Fruit fly (Drosophila melanogaster) whole organism, prepupa: Measurements from ENCODE around the gene CG16825.
A peak's percentile ranks its signal among the peaks of the same experiment; 100 is the strongest.

Experiments used
- CG10631 ChIP-seq: fragments of 200-800 bp; sonication (Bioruptor generic); optimal IDR thresholded peaks from 2 replicates; lab custom pipeline; 2016; ENCODE audit warnings: missing biosample characterization, missing genetic modification characterization
- CG11902 ChIP-seq: fragments of 200-800 bp; sonication (Bioruptor generic); optimal IDR thresholded peaks from 3 replicates; lab custom pipeline; 2016; ENCODE audit warnings: missing biosample characterization, missing genetic modification characterization
- CG15336 ChIP-seq: fragments of 200-800 bp; sonication (Bioruptor generic); IDR thresholded peaks from 2 replicates; pipeline ENCODE4 v1.3.6; 2022; ENCODE audit warnings: missing biosample characterization, missing genetic modification characterization
- CG16779 ChIP-seq: fragments of 200-800 bp; sonication (Bioruptor generic); optimal IDR thresholded peaks from 3 replicates; lab custom pipeline; 2017; ENCODE audit warnings: missing biosample characterization, mild to moderate bottlenecking, missing genetic modification characterization
- CG3032 ChIP-seq: fragments of 200-800 bp; optimal IDR thresholded peaks from 2 replicates; lab custom pipeline; 2019; ENCODE audit warnings: missing biosample characterization, mild to moderate bottlenecking, missing genetic modification characterization, moderate library complexity
- CG31627 ChIP-seq: fragments of 200-800 bp; sonication (Bioruptor generic); optimal IDR thresholded peaks from 3 replicates; lab custom pipeline; 2016; ENCODE audit warnings: missing biosample characterization, missing genetic modification characterization
- CG32006 ChIP-seq: fragments of 200-800 bp; sonication (Bioruptor generic); optimal IDR thresholded peaks from 3 replicates; lab custom pipeline; 2017; ENCODE audit warnings: missing biosample characterization, mild to moderate bottlenecking, missing genetic modification characterization
- CG34406 ChIP-seq: fragments of 200-800 bp; sonication (Bioruptor generic); optimal IDR thresholded peaks from 3 replicates; lab custom pipeline; 2016; ENCODE audit warnings: missing biosample characterization, missing genetic modification characterization
- CG3919 ChIP-seq: fragments of 200-800 bp; sonication (Bioruptor generic); optimal IDR thresholded peaks from 3 replicates; lab custom pipeline; 2016; ENCODE audit warnings: missing biosample characterization, missing genetic modification characterization
- CG6163 ChIP-seq: fragments of 200-800 bp; sonication (Bioruptor generic); IDR thresholded peaks from 3 replicates; pipeline ENCODE4 v1.3.6; 2022; ENCODE audit warnings: missing biosample characterization, missing genetic modification characterization
- CG6276 ChIP-seq: fragments of 200-800 bp; sonication (Bioruptor generic); optimal IDR thresholded peaks from 2 replicates; lab custom pipeline; 2017; ENCODE audit warnings: missing biosample characterization, mild to moderate bottlenecking, missing genetic modification characterization
- CG6792 ChIP-seq: fragments of 200-800 bp; sonication (Bioruptor generic); optimal IDR thresholded peaks from 3 replicates; lab custom pipeline; 2016; ENCODE audit warnings: missing biosample characterization, missing genetic modification characterization
- CG6808 ChIP-seq: fragments of 200-800 bp; sonication (Bioruptor generic); optimal IDR thresholded peaks from 3 replicates; lab custom pipeline; 2017; ENCODE audit warnings: missing biosample characterization, missing genetic modification characterization, mild to moderate bottlenecking, moderate library complexity, missing genetic modification reagents
- CG7368 ChIP-seq: fragments of 200-800 bp; sonication (Bioruptor generic); optimal IDR thresholded peaks from 3 replicates; lab custom pipeline; 2016; ENCODE audit warnings: missing biosample characterization, missing genetic modification characterization
- CG8119 ChIP-seq: fragments of 200-800 bp; sonication (Bioruptor generic); IDR thresholded peaks from 3 replicates; pipeline ENCODE4 v1.3.6; 2022; ENCODE audit warnings: missing biosample characterization, missing genetic modification characterization
- CG8319 ChIP-seq: fragments of 200-800 bp; sonication (Bioruptor generic); optimal IDR thresholded peaks from 3 replicates; lab custom pipeline; 2016; ENCODE audit warnings: missing biosample characterization, missing genetic modification characterization
- CG8632 ChIP-seq: fragments of 200-800 bp; sonication (Bioruptor generic); optimal IDR thresholded peaks from 3 replicates; lab custom pipeline; 2016; ENCODE audit warnings: missing biosample characterization, missing genetic modification characterization
- CG9139 ChIP-seq: fragments of 200-800 bp; sonication (Bioruptor generic); optimal IDR thresholded peaks from 3 replicates; lab custom pipeline; 2017; ENCODE audit warnings: missing biosample characterization, mild to moderate bottlenecking, missing genetic modification characterization
- Eip75B ChIP-seq: fragments of 200-800 bp; sonication (Bioruptor generic); optimal IDR thresholded peaks from 3 replicates; lab custom pipeline; 2016; ENCODE audit warnings: missing biosample characterization, missing genetic modification characterization
- Eip78C ChIP-seq: fragments of 200-800 bp; sonication (Bioruptor generic); peaks from one replicate; lab custom pipeline; 2016; ENCODE audit warnings: missing biosample characterization, missing genetic modification characterization
- Ets96B ChIP-seq: fragments of 200-800 bp; optimal IDR thresholded peaks from 2 replicates; lab custom pipeline; 2019; ENCODE audit warnings: missing biosample characterization, mild to moderate bottlenecking, missing genetic modification characterization, moderate library complexity
- Gug ChIP-seq: fragments of 200-800 bp; sonication (Bioruptor generic); IDR thresholded peaks from 2 replicates; pipeline ENCODE4 v1.3.6; 2022; ENCODE audit warnings: missing biosample characterization, missing genetic modification characterization
- Hr4 ChIP-seq: fragments of 200-800 bp; sonication (Bioruptor generic); optimal IDR thresholded peaks from 3 replicates; lab custom pipeline; 2016; ENCODE audit warnings: missing biosample characterization, missing genetic modification characterization
- Lpt ChIP-seq: fragments of 200-800 bp; sonication (Bioruptor generic); optimal IDR thresholded peaks from 3 replicates; lab custom pipeline; 2016; ENCODE audit warnings: missing biosample characterization, missing genetic modification characterization
- Met ChIP-seq: fragments of 200-800 bp; sonication (Bioruptor generic); optimal IDR thresholded peaks from 3 replicates; lab custom pipeline; 2016; ENCODE audit warnings: missing biosample characterization, missing genetic modification characterization
- OdsH ChIP-seq: fragments of 200-800 bp; sonication (Bioruptor generic); optimal IDR thresholded peaks from 3 replicates; lab custom pipeline; 2016; ENCODE audit warnings: missing biosample characterization, missing genetic modification characterization
- Smox ChIP-seq: fragments of 200-800 bp; sonication (Bioruptor generic); optimal IDR thresholded peaks from 3 replicates; lab custom pipeline; 2016; ENCODE audit warnings: missing biosample characterization, missing genetic modification characterization
- Sox102F ChIP-seq: fragments of 200-800 bp; sonication (Bioruptor generic); optimal IDR thresholded peaks from 2 replicates; lab custom pipeline; 2016; ENCODE audit warnings: missing biosample characterization, mild to moderate bottlenecking, missing genetic modification characterization
- Sox15 ChIP-seq: fragments of 200-800 bp; sonication (Bioruptor generic); optimal IDR thresholded peaks from 3 replicates; lab custom pipeline; 2016; ENCODE audit warnings: missing biosample characterization, missing genetic modification characterization
- achi ChIP-seq: fragments of 200-800 bp; sonication (Bioruptor generic); optimal IDR thresholded peaks from 3 replicates; lab custom pipeline; 2016; ENCODE audit warnings: missing biosample characterization, missing genetic modification characterization
- cyc ChIP-seq: fragments of 200-800 bp; sonication (Bioruptor generic); optimal IDR thresholded peaks from 3 replicates; lab custom pipeline; 2016; ENCODE audit warnings: missing biosample characterization, missing genetic modification characterization
- dac ChIP-seq: fragments of 200-800 bp; sonication (Bioruptor generic); optimal IDR thresholded peaks from 2 replicates; lab custom pipeline; 2017; ENCODE audit warnings: missing biosample characterization, mild to moderate bottlenecking, missing genetic modification characterization
- esn ChIP-seq: fragments of 200-800 bp; sonication (Bioruptor generic); optimal IDR thresholded peaks from 2 replicates; lab custom pipeline; 2016; ENCODE audit warnings: missing biosample characterization, mild to moderate bottlenecking, missing genetic modification characterization, moderate library complexity
- fd59A ChIP-seq: fragments of 200-800 bp; sonication (Bioruptor generic); optimal IDR thresholded peaks from 2 replicates; lab custom pipeline; 2017; ENCODE audit warnings: missing biosample characterization, mild to moderate bottlenecking, missing genetic modification characterization, missing genetic modification reagents
- fd85E ChIP-seq: fragments of 200-800 bp; sonication (Bioruptor generic); optimal IDR thresholded peaks from 3 replicates; lab custom pipeline; 2016; ENCODE audit warnings: missing biosample characterization, missing genetic modification characterization
- lz ChIP-seq: fragments of 200-800 bp; sonication (Bioruptor generic); optimal IDR thresholded peaks from 3 replicates; lab custom pipeline; 2016; ENCODE audit warnings: missing biosample characterization, missing genetic modification characterization
- net ChIP-seq: fragments of 200-800 bp; sonication (Bioruptor generic); optimal IDR thresholded peaks from 3 replicates; lab custom pipeline; 2016; ENCODE audit warnings: missing biosample characterization, missing genetic modification characterization
- pdm3 ChIP-seq: fragments of 200-800 bp; sonication (Bioruptor generic); optimal IDR thresholded peaks from 3 replicates; lab custom pipeline; 2016; ENCODE audit warnings: missing biosample characterization, missing genetic modification characterization
- salr ChIP-seq, 2 experiments: fragments of 200-800 bp; sonication (Bioruptor generic); optimal IDR thresholded peaks; 3 replicates each; lab custom pipeline; 2016 to 2018; ENCODE audit warnings: missing biosample characterization in 2 of 2, missing genetic modification characterization in 2 of 2, mild to moderate bottlenecking in 1 of 2
- ss ChIP-seq, 2 experiments: fragments of 200-800 bp; sonication (Bioruptor generic); optimal IDR thresholded peaks; 2 replicates in 1 of 2; 3 replicates in 1 of 2; lab custom pipeline; 2017 to 2018; ENCODE audit warnings: mild to moderate bottlenecking in 2 of 2, missing biosample characterization in 2 of 2, missing genetic modification characterization in 2 of 2, moderate library complexity in 1 of 2
- svp ChIP-seq: fragments of 200-800 bp; sonication (Bioruptor generic); peaks from one replicate; lab custom pipeline; 2016; ENCODE audit warnings: missing biosample characterization, missing genetic modification characterization
- topi ChIP-seq: fragments of 200-800 bp; sonication (Bioruptor generic); optimal IDR thresholded peaks from 3 replicates; lab custom pipeline; 2016; ENCODE audit warnings: missing biosample characterization, missing genetic modification characterization
- vri ChIP-seq: fragments of 200-800 bp; sonication (Bioruptor generic); optimal IDR thresholded peaks from 3 replicates; lab custom pipeline; 2016; ENCODE audit warnings: missing biosample characterization, mild to moderate bottlenecking, missing genetic modification characterization

The CG16825 gene

DNA sequence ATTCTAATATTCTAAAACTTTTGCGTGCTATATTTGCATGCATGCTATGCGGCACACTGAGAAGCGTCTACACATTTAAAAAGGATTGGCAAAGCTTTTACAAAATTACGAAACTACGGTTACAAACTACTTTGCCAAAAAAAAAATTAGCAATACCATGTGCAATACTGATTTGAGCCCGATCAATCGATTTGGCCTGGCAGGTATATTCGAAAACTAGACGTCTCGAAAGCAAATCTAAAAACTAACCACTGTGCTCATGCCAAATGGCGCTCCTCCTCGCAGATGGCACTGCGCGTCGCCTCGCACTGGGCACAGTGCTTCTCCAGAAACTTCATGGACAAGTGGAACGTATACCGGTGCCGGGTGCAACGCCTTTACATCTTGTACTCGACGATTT lies at the start of gene CG16825:
TSS of gene CG16825 (plus strand) at position 301 of the 400 bp plus-strand sequence.
- TF ChIP-seq Ets96B (tag; lab: Kevin White, UChicago) (no peak), CG8319 (GFP tag; lab: Kevin White, UChicago) (no peak), CG32006 (GFP tag; lab: Kevin White, UChicago) (no peak), esn (GFP tag; lab: Kevin White, UChicago) (no peak), cyc (GFP tag; lab: Kevin White, UChicago) (no peak), svp (GFP tag; lab: Kevin White, UChicago) (no peak), salr (GFP tag; optimal IDR thresholded peaks at IDR 0.05; lab: Kevin White, UChicago) (no peak), CG3032 (tag; lab: Kevin White, UChicago) (no peak), topi (GFP tag; lab: Kevin White, UChicago) (no peak), CG6276 (no peak), CG16779 (tag; lab: Kevin White, UChicago) (no peak), achi (no peak), CG6792 (no peak), Met (GFP tag; lab: Kevin White, UChicago) (no peak), dac (GFP tag; lab: Kevin White, UChicago) (no peak), CG15336 (GFP tag; lab: Robert Waterston, UW) (no peak), CG7368 (no peak), CG34406 (GFP tag; lab: Kevin White, UChicago) (no peak), lz (no peak)

DNA sequence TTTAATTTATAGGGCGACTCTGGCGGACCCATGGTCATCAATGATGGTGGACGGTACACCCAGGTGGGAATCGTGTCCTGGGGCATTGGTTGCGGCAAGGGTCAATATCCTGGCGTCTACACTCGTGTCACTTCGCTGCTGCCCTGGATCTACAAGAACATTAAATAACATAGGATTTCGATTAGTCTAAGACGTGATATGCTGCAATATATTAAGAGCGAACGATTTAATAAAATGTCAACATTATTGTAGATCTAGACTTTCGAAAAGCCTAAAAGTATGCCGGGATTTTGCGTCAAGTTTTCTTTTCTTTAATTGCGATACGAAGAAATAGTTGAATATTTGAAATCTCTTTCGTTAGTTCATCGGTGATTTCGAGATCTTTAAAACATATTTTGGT lies 47.4 kb upstream of the CG16825 start, which contains the start of gene Naa20B:
TSS of gene Naa20B (plus strand) at position 301 of the 400 bp plus-strand sequence.
- TF ChIP-seq CG8632 (GFP tag; lab: Kevin White, UChicago) (no peak), fd59A (GFP tag; lab: Kevin White, UChicago) (no peak), net (GFP tag; lab: Kevin White, UChicago) (no peak), Ets96B (tag; lab: Kevin White, UChicago) (no peak), CG6808 (no peak), ss (GFP tag; optimal IDR thresholded peaks at IDR 0.05; lab: Kevin White, UChicago) (no peak), fd85E (GFP tag; lab: Kevin White, UChicago) (no peak), Eip78C (GFP tag; lab: Kevin White, UChicago) (no peak), CG11902 (GFP tag; lab: Kevin White, UChicago) (no peak), Sox15 (GFP tag; lab: Kevin White, UChicago) (no peak), Lpt (GFP tag; lab: Kevin White, UChicago) (no peak), Sox102F (GFP tag; lab: Kevin White, UChicago) (no peak), CG8319 (GFP tag; lab: Kevin White, UChicago) (no peak), CG32006 (GFP tag; lab: Kevin White, UChicago) (no peak), Smox (GFP tag; lab: Kevin White, UChicago) (no peak), CG6163 (no peak), vri (no peak)

DNA sequence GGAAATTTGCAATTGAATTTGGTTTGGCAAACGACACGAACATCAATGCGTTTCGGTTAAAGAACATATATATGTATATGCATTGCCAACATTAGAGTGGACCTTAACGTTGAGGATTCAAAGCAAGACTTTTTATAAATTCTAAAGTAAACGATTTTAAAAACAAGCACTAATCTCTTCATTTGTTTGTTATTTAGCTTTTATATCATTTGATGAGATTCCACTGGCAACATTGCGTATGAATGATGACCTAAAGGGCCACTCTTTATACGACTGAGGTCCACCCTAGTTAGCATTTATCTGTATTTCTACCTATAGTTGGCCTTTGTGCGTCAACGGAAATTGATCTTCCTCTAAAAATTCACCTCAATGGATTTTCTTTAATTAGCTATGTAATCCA lies 45.9 kb upstream of the CG16825 start:
- peak; percentile 24 for TF ChIP-seq CG32006 (GFP tag; lab: Kevin White, UChicago)
- peak; percentile 48 for TF ChIP-seq achi
- peak; percentile 35 for TF ChIP-seq OdsH (GFP tag; lab: Kevin White, UChicago)
- TF ChIP-seq CG11902 (GFP tag; lab: Kevin White, UChicago): no peak
- TF ChIP-seq net (GFP tag; lab: Kevin White, UChicago): peak; percentile 22
- peak; percentile 29 for TF ChIP-seq Hr4 (GFP tag; lab: Kevin White, UChicago)
- peak; percentile 21 for TF ChIP-seq CG10631 (GFP tag; lab: Kevin White, UChicago)
- no peak for TF ChIP-seq fd59A (GFP tag; lab: Kevin White, UChicago)
- peak; percentile 52 for TF ChIP-seq CG6276
- no peak for TF ChIP-seq CG9139 (GFP tag; lab: Kevin White, UChicago)
- TF ChIP-seq CG8119 (GFP tag; lab: Robert Waterston, UW): peak; percentile 60; the same call in 2 of the 3 replicates
- TF ChIP-seq pdm3 (GFP tag; lab: Kevin White, UChicago): peak; percentile 32
- peak; percentile 82 for TF ChIP-seq Eip78C (GFP tag; lab: Kevin White, UChicago)
- TF ChIP-seq Lpt (GFP tag; lab: Kevin White, UChicago): peak; percentile 18
- TF ChIP-seq Eip75B (GFP tag; lab: Kevin White, UChicago): no peak
- no peak for TF ChIP-seq CG31627
- no peak for TF ChIP-seq CG6808
- peak; percentile 66 for TF ChIP-seq CG15336 (GFP tag; lab: Robert Waterston, UW)
- no peak for TF ChIP-seq Sox102F (GFP tag; lab: Kevin White, UChicago)
- TF ChIP-seq Gug (GFP tag; lab: Robert Waterston, UW): no peak
- TF ChIP-seq Met (GFP tag; lab: Kevin White, UChicago): peak; percentile 18
- no peak for TF ChIP-seq CG34406 (GFP tag; lab: Kevin White, UChicago)
- TF ChIP-seq CG3919 (GFP tag; lab: Kevin White, UChicago): peak; percentile 42
- TF ChIP-seq CG6163: peak; percentile 53; the same call in 1 of the 3 replicates
